Worm (Caenorhabditis elegans) whole organism, L1 larva: ENCODE data around the gene gly-13.

ENCODE experiments used
- aly-2 ChIP-seq: fragments of 150-350 bp; optimal IDR thresholded peaks from 2 replicates; lab custom pipeline; 2014; ENCODE audit warnings: missing biosample characterization, missing genetic modification characterization
- ceh-82 ChIP-seq, 3 experiments: fragments of 150-350 bp in 1 of 3; sonication (generic microtip) in 2 of 3; optimal IDR thresholded peaks; 2 replicates each; lab custom pipeline; 2014 to 2017; ENCODE audit warnings: missing biosample characterization in 3 of 3, missing genetic modification characterization in 3 of 3
- ces-1 ChIP-seq: fragments of 150-350 bp; optimal IDR thresholded peaks from 2 replicates; lab custom pipeline; 2014; ENCODE audit warnings: missing biosample characterization, missing genetic modification reagents, missing genetic modification characterization
- dpl-1 ChIP-seq, 3 experiments: fragments of 150-350 bp in 2 of 3; sonication (generic microtip) in 1 of 3; optimal IDR thresholded peaks; 2 replicates each; lab custom pipeline; 2014 to 2017; ENCODE audit warnings: missing biosample characterization in 3 of 3, missing genetic modification characterization in 3 of 3, missing genetic modification reagents in 3 of 3
- egl-27 ChIP-seq, 2 experiments: fragments of 150-350 bp in 1 of 2; sonication (generic microtip); optimal IDR thresholded peaks; 3 replicates each; lab custom pipeline; 2017 to 2018; ENCODE audit warnings: missing biosample characterization in 2 of 2, missing genetic modification characterization in 2 of 2, missing genetic modification reagents in 2 of 2
- lin-13 ChIP-seq: fragments of 150-350 bp; optimal IDR thresholded peaks from 2 replicates; lab custom pipeline; 2014; ENCODE audit warnings: missing biosample characterization, missing genetic modification reagents, missing genetic modification characterization
- nhr-11 ChIP-seq: fragments of 150-350 bp; optimal IDR thresholded peaks from 2 replicates; lab custom pipeline; 2014; ENCODE audit warnings: missing biosample characterization, missing genetic modification characterization
- nhr-20 ChIP-seq: sonication (generic microtip); optimal IDR thresholded peaks from 2 replicates; lab custom pipeline; 2016; ENCODE audit warnings: mild to moderate bottlenecking, missing genetic modification characterization, missing compliant biosample characterization
- nhr-76 ChIP-seq: sonication (generic microtip); optimal IDR thresholded peaks from 2 replicates; lab custom pipeline; 2017; ENCODE audit warnings: missing biosample characterization, missing genetic modification characterization
- rnt-1 ChIP-seq: sonication (generic microtip); optimal IDR thresholded peaks from 2 replicates; lab custom pipeline; 2016; ENCODE audit warnings: mild to moderate bottlenecking, missing genetic modification characterization, moderate library complexity, missing compliant biosample characterization
- skn-1 ChIP-seq: fragments of 150-350 bp; optimal IDR thresholded peaks from 2 replicates; lab custom pipeline; 2014; ENCODE audit warnings: missing biosample characterization, missing genetic modification characterization
- snpc-4 ChIP-seq: fragments of 150-350 bp; optimal IDR thresholded peaks from 2 replicates; lab custom pipeline; 2014; ENCODE audit warnings: missing biosample characterization, missing genetic modification characterization
- unc-130 ChIP-seq: fragments of 150-350 bp; optimal IDR thresholded peaks from 2 replicates; lab custom pipeline; 2017; ENCODE audit warnings: missing biosample characterization, missing genetic modification characterization, inconsistent platforms
- xbp-1 ChIP-seq: sonication (generic microtip); optimal IDR thresholded peaks from 2 replicates; lab custom pipeline; 2016; ENCODE audit warnings: missing genetic modification characterization, missing compliant biosample characterization

DNA sequence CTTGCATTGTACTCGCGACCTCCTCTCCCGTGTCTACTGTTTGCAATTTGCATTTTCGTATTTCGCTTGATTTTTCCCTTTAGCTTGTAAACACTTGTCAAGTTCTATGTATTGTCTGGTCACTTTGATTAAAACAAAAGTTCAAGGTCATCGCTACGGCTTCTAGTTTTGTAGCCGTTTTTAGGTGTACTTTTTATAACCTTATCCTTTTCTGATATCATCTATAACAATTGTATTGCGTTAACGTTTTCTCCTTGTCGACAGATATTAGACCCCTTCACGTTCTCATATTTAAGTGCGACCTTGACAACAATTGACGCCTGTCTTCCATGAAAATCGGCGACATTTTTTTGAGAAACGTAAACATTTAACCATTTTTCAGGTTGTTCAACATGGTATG is 49.8 kb downstream of the gly-13 start:
- TF ChIP-seq lin-13 (GFP tag; lab: Kevin White, UChicago) (no peak), snpc-4 (tag; lab: Kevin White, UChicago) (no peak), skn-1 (tag; lab: Kevin White, UChicago) (no peak), aly-2 (no peak), ceh-82 (tag; optimal IDR thresholded peaks at IDR 0.05; lab: Kevin White, UChicago) (no peak), nhr-76 (tag; lab: Kevin White, UChicago) (no peak), nhr-11 (tag; lab: Kevin White, UChicago) (no peak), rnt-1 (tag; lab: Kevin White, UChicago) (no peak), dpl-1 (GFP tag; optimal IDR thresholded peaks at IDR 0.05; lab: Kevin White, UChicago) (no peak), ces-1 (no peak), egl-27 (tag; optimal IDR thresholded peaks at IDR 0.05; lab: Kevin White, UChicago) (no peak), xbp-1 (tag; lab: Kevin White, UChicago) (no peak), unc-130 (tag; lab: Kevin White, UChicago) (no peak), nhr-20 (tag; lab: Kevin White, UChicago) (peak; percentile 23)
